Fruit fly (Drosophila melanogaster): ENCODE data around the gene CG33322.

Gene CG33322

DNA sequence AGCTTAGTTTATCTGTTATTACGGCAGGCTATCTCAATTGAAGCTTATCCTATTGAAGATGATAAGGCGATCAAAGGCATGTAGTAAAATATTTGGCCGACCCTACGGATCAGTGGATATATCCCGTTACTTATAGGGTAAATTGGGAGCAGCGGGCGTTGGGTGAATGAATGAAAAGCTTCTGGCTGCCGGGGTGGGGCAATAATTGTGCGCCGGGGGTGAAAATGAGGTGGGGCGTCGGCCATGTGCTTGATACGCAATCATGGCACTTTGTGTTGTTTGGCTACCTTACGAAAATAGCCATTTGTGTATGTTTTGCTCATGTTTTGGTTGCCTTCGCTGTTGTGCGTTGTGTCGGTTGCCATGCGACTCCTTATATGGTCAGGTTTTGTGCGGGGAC, 14.2 kb downstream of the CG33322 start:
- TF ChIP-seq CG11504 (tag; optimal IDR thresholded peaks at IDR 0.05) (no peak), NFAT (GFP tag; IDR thresholded peaks at IDR 0.05) (peak; percentile 47; the same call in 1 of the 2 replicates), ci (GFP tag; IDR thresholded peaks at IDR 0.05) (0 out of 3 replicates have a peak, but pooled peaks have one; percentile 14), stc (GFP tag; IDR thresholded peaks at IDR 0.05) (no peak), CG16779 (GFP tag; IDR thresholded peaks at IDR 0.05) (0 out of 2 replicates have a peak, but pooled peaks have one; percentile 50), exex (tag; optimal IDR thresholded peaks at IDR 0.05) (peak; percentile 51), CG13894 (tag; optimal IDR thresholded peaks at IDR 0.05) (peak; percentile 7), Ptx1 (GFP tag; IDR thresholded peaks at IDR 0.05) (peak; percentile 7; the same call in 1 of the 2 replicates), CG34376 (GFP tag; optimal IDR thresholded peaks at IDR 0.05) (peak; percentile 5), Med (GFP tag) (peak; percentile 53), crol (GFP tag; IDR thresholded peaks at IDR 0.05) (peak; percentile 71), Abd-B (GFP tag; optimal IDR thresholded peaks at IDR 0.05) (no peak), mirr (GFP tag; optimal IDR thresholded peaks at IDR 0.05) (peak; percentile 13), so (GFP tag; IDR thresholded peaks at IDR 0.05) (0 out of 3 replicates have a peak, but pooled peaks have one; percentile 22), CG9215 (GFP tag; IDR thresholded peaks at IDR 0.05) (0 out of 2 replicates have a peak, but pooled peaks have one; percentile 25), hb (GFP tag; IDR thresholded peaks at IDR 0.05; ENCODE audit: partially characterized antibody) (0 out of 3 replicates have a peak, but pooled peaks have one; percentile 19), CG32532 (GFP tag; IDR thresholded peaks at IDR 0.05) (0 out of 2 replicates have a peak, but pooled peaks have one; percentile 5), sug (tag; optimal IDR thresholded peaks at IDR 0.05) (peak; percentile 68), Taf1 (GFP tag; IDR thresholded peaks at IDR 0.05) (0 out of 2 replicates have a peak, but pooled peaks have one; percentile 8), CG12769 (tag; optimal IDR thresholded peaks at IDR 0.05) (peak; percentile 16), CG4404 (GFP tag; IDR thresholded peaks at IDR 0.05) (no peak), CG11085 (GFP tag; IDR thresholded peaks at IDR 0.05) (peak; percentile 19; the same call in 1 of the 2 replicates), CG11456 (GFP tag; IDR thresholded peaks at IDR 0.05) (peak; percentile 46; the same call in 2 of the 3 replicates), CG3838 (GFP tag; optimal IDR thresholded peaks at IDR 0.05) (no peak), H2.0 (GFP tag; IDR thresholded peaks at IDR 0.05) (no peak), CG10543 (GFP tag; optimal IDR thresholded peaks at IDR 0.05) (peak; percentile 3), CG6689 (GFP tag; IDR thresholded peaks at IDR 0.05) (peak; percentile 65), wdn (GFP tag; IDR thresholded peaks at IDR 0.05) (0 out of 2 replicates have a peak, but pooled peaks have one; percentile 26), sens (GFP tag) (peak; percentile 36), CG8290 (GFP tag; optimal IDR thresholded peaks at IDR 0.05) (no peak), CG8290 (tag; optimal IDR thresholded peaks at IDR 0.05) (peak in 1 of 2 experiments; percentile 34), lab (GFP tag; optimal IDR thresholded peaks at IDR 0.05) (peak; percentile 30), row (GFP tag; IDR thresholded peaks at IDR 0.05) (peak; percentile 16; the same call in 1 of the 3 replicates), ato (GFP tag; IDR thresholded peaks at IDR 0.05; ENCODE audit: partially characterized antibody) (no peak), Hmr (GFP tag; optimal IDR thresholded peaks at IDR 0.05) (peak; percentile 10), CG11696 (GFP tag; IDR thresholded peaks at IDR 0.05) (no peak), MBD-R2 (GFP tag; IDR thresholded peaks at IDR 0.05) (0 out of 2 replicates have a peak, but pooled peaks have one; percentile 14), HmgZ (tag; optimal IDR thresholded peaks at IDR 0.05) (peak; percentile 1)

dm6 chr2L:20799991-20800897, 15.8 kb downstream of the CG33322 start:
- TF ChIP-seq CG8944 (GFP tag; optimal IDR thresholded peaks at IDR 0.05) (peak; percentile 63), CG15696 (tag; optimal IDR thresholded peaks at IDR 0.05) (peak; percentile 65), sd (tag; optimal IDR thresholded peaks at IDR 0.05) (peak; percentile 35), lbe (GFP tag; optimal IDR thresholded peaks at IDR 0.05) (peak; percentile 96), sens (GFP tag) (peak; percentile 93), danr (GFP tag; IDR thresholded peaks at IDR 0.05) (0 out of 2 replicates have a peak, but pooled peaks have one; percentile 29), seq (GFP tag; IDR thresholded peaks at IDR 0.05) (peak; percentile 60; the same call in 1 of the 2 replicates), CG9437 (GFP tag; optimal IDR thresholded peaks at IDR 0.05) (peak; percentile 41), CG11723 (GFP tag; optimal IDR thresholded peaks at IDR 0.05) (no peak), CkIIα-i1 (GFP tag; IDR thresholded peaks at IDR 0.05) (0 out of 2 replicates have a peak, but pooled peaks have one; percentile 20), CG13894 (tag; optimal IDR thresholded peaks at IDR 0.05) (peak; percentile 94), CG17829 (tag; optimal IDR thresholded peaks at IDR 0.05) (peak; percentile 63), gcm2 (GFP tag; optimal IDR thresholded peaks at IDR 0.05) (no peak), disco-r (GFP tag; optimal IDR thresholded peaks at IDR 0.05) (peak; percentile 63)

Measured in whole organism, embryonic.